Worm (Caenorhabditis elegans) whole organism, late embryonic: Measurements from ENCODE around the gene lig-4.

Experiments used
- C38D4.7 ChIP-seq: fragments of 200-800 bp; sonication (Bioruptor generic); optimal IDR thresholded peaks from 2 replicates; lab custom pipeline; 2018; ENCODE audit warnings: mild to moderate bottlenecking, missing genetic modification characterization, moderate library complexity, missing compliant biosample characterization
- K02D7.2 ChIP-seq: sonication (generic microtip); optimal IDR thresholded peaks from 2 replicates; lab custom pipeline; 2017; ENCODE audit warnings: mild to moderate bottlenecking, missing genetic modification characterization, missing compliant biosample characterization
- T23F11.4 ChIP-seq: fragments of 200-800 bp; sonication (Bioruptor generic); optimal IDR thresholded peaks from 2 replicates; lab custom pipeline; 2018; ENCODE audit warnings: mild to moderate bottlenecking, missing genetic modification characterization, missing compliant biosample characterization
- Y22D7AL.16 ChIP-seq: sonication (generic microtip); optimal IDR thresholded peaks from 2 replicates; lab custom pipeline; 2016; ENCODE audit warnings: missing genetic modification characterization, missing compliant biosample characterization
- ama-1 ChIP-seq: fragments of 150-350 bp; optimal IDR thresholded peaks from 2 replicates; lab custom pipeline; 2014
- ceh-14 ChIP-seq: sonication (generic microtip); optimal IDR thresholded peaks from 2 replicates; lab custom pipeline; 2016; ENCODE audit warnings: missing genotype, missing genetic modification characterization, missing compliant biosample characterization
- ceh-19 ChIP-seq: fragments of 200-800 bp; sonication (Bioruptor generic); optimal IDR thresholded peaks from 2 replicates; lab custom pipeline; 2018; ENCODE audit warnings: mild to moderate bottlenecking, missing genetic modification characterization, missing compliant biosample characterization
- ceh-22 ChIP-seq: sonication (generic microtip); optimal IDR thresholded peaks from 2 replicates; lab custom pipeline; 2017; ENCODE audit warnings: missing biosample characterization, missing genetic modification characterization
- ceh-24 ChIP-seq: sonication (generic microtip); optimal IDR thresholded peaks from 2 replicates; lab custom pipeline; 2016; ENCODE audit warnings: mild to moderate bottlenecking, missing genetic modification characterization, missing compliant biosample characterization
- ceh-31 ChIP-seq: sonication (generic microtip); optimal IDR thresholded peaks from 2 replicates; lab custom pipeline; 2016; ENCODE audit warnings: missing genetic modification characterization, missing compliant biosample characterization
- dmd-4 ChIP-seq: sonication (generic microtip); optimal IDR thresholded peaks from 2 replicates; lab custom pipeline; 2016; ENCODE audit warnings: borderline replicate concordance, missing genetic modification characterization, missing compliant biosample characterization
- dve-1 ChIP-seq: sonication (generic microtip); optimal IDR thresholded peaks from 2 replicates; lab custom pipeline; 2017; ENCODE audit warnings: antibody characterized with exemption, mild to moderate bottlenecking, missing genetic modification characterization, missing compliant biosample characterization
- elt-4 ChIP-seq: sonication (generic microtip); optimal IDR thresholded peaks from 2 replicates; lab custom pipeline; 2016; ENCODE audit warnings: missing genetic modification characterization, missing compliant biosample characterization
- eyg-1 ChIP-seq: sonication (generic microtip); optimal IDR thresholded peaks from 2 replicates; lab custom pipeline; 2016; ENCODE audit warnings: missing genotype, missing genetic modification characterization, missing compliant biosample characterization
- fax-1 ChIP-seq: sonication (generic microtip); optimal IDR thresholded peaks from 2 replicates; lab custom pipeline; 2016; ENCODE audit warnings: missing genotype, missing genetic modification characterization, missing compliant biosample characterization
- hlh-6 ChIP-seq: sonication (generic microtip); optimal IDR thresholded peaks from 2 replicates; lab custom pipeline; 2016; ENCODE audit warnings: missing genotype, missing genetic modification characterization, missing compliant biosample characterization
- hlh-8 ChIP-seq: sonication (generic microtip); optimal IDR thresholded peaks from 2 replicates; lab custom pipeline; 2016; ENCODE audit warnings: missing genotype, missing genetic modification characterization, missing compliant biosample characterization
- lim-6 ChIP-seq: sonication (generic microtip); optimal IDR thresholded peaks from 2 replicates; lab custom pipeline; 2016; ENCODE audit warnings: missing genetic modification characterization, missing compliant biosample characterization
- madf-2 ChIP-seq: sonication (generic microtip); optimal IDR thresholded peaks from 2 replicates; lab custom pipeline; 2017; ENCODE audit warnings: missing genetic modification characterization, missing compliant biosample characterization
- mec-3 ChIP-seq: sonication (generic microtip); optimal IDR thresholded peaks from 2 replicates; lab custom pipeline; 2016; ENCODE audit warnings: borderline replicate concordance, missing genetic modification characterization, missing compliant biosample characterization
- nfya-1 ChIP-seq: sonication (generic microtip); optimal IDR thresholded peaks from 2 replicates; lab custom pipeline; 2017; ENCODE audit warnings: missing genetic modification characterization, mild to moderate bottlenecking, missing compliant biosample characterization, antibody characterized with exemption, moderate library complexity
- nhr-11 ChIP-seq: fragments of 150-350 bp; optimal IDR thresholded peaks from 2 replicates; lab custom pipeline; 2014; ENCODE audit warnings: missing biosample characterization, missing genetic modification characterization
- nhr-232 ChIP-seq: sonication (generic microtip); optimal IDR thresholded peaks from 2 replicates; lab custom pipeline; 2016; ENCODE audit warnings: missing genetic modification characterization, missing compliant biosample characterization
- odd-2 ChIP-seq: sonication (generic microtip); optimal IDR thresholded peaks from 2 replicates; lab custom pipeline; 2017; ENCODE audit warnings: antibody characterized with exemption, mild to moderate bottlenecking, missing genetic modification characterization, missing compliant biosample characterization
- pag-3 ChIP-seq: sonication (generic microtip); optimal IDR thresholded peaks from 2 replicates; lab custom pipeline; 2016; ENCODE audit warnings: missing compliant biosample characterization, missing genetic modification characterization, borderline replicate concordance
- pax-1 ChIP-seq: fragments of 150-350 bp; optimal IDR thresholded peaks from 2 replicates; lab custom pipeline; 2014; ENCODE audit warnings: missing biosample characterization, missing genetic modification characterization
- pha-2 ChIP-seq: sonication (generic microtip); optimal IDR thresholded peaks from 2 replicates; lab custom pipeline; 2017; ENCODE audit warnings: mild to moderate bottlenecking, missing genetic modification characterization, missing compliant biosample characterization
- pha-4 ChIP-seq: fragments of 150-350 bp; optimal IDR thresholded peaks from 2 replicates; lab custom pipeline; 2018; ENCODE audit warnings: missing biosample characterization, missing genetic modification reagents, missing genetic modification characterization
- pqm-1 ChIP-seq: sonication (generic microtip); optimal IDR thresholded peaks from 2 replicates; lab custom pipeline; 2016; ENCODE audit warnings: missing genetic modification characterization, missing compliant biosample characterization
- ref-2 ChIP-seq: sonication (generic microtip); optimal IDR thresholded peaks from 2 replicates; lab custom pipeline; 2016; ENCODE audit warnings: missing genetic modification characterization, missing compliant biosample characterization
- rnt-1 ChIP-seq: sonication (generic microtip); optimal IDR thresholded peaks from 2 replicates; lab custom pipeline; 2016; ENCODE audit warnings: missing genetic modification characterization, missing compliant biosample characterization
- sox-4 ChIP-seq: sonication (generic microtip); optimal IDR thresholded peaks from 2 replicates; lab custom pipeline; 2017; ENCODE audit warnings: mild to moderate bottlenecking, missing genetic modification characterization, inconsistent platforms, missing compliant biosample characterization
- tbx-7 ChIP-seq: sonication (generic microtip); optimal IDR thresholded peaks from 2 replicates; lab custom pipeline; 2016; ENCODE audit warnings: missing genotype, missing genetic modification characterization, missing compliant biosample characterization
- ttx-3 ChIP-seq: sonication (generic microtip); optimal IDR thresholded peaks from 2 replicates; lab custom pipeline; 2016; ENCODE audit warnings: missing genetic modification reagents, missing genetic modification characterization, missing compliant biosample characterization
- unc-3 ChIP-seq, 2 experiments: fragments of 200-800 bp in 1 of 2; sonication (Bioruptor generic) in 1 of 2; sonication (generic microtip) in 1 of 2; conservative IDR thresholded peaks in 1 of 2; optimal IDR thresholded peaks in 1 of 2; 2 replicates each; pipeline versions ENCODE4 v1.3.6 to Lab custom; 2016 to 2022; ENCODE audit warnings: missing compliant biosample characterization in 2 of 2, missing genetic modification characterization in 2 of 2, missing genetic modification reagents in 1 of 2
- unc-55 ChIP-seq: sonication (generic microtip); optimal IDR thresholded peaks from 2 replicates; lab custom pipeline; 2017; ENCODE audit warnings: missing biosample characterization, missing genetic modification reagents, missing genetic modification characterization
- zip-5 ChIP-seq: sonication (generic microtip); optimal IDR thresholded peaks from 2 replicates; lab custom pipeline; 2016; ENCODE audit warnings: missing genetic modification characterization, missing compliant biosample characterization

The lig-4 gene

ce11 chrIII:7489055-7489534 is 32.2 kb upstream of the lig-4 start, which contains the start of gene mup-4:
Gene mup-4, minus strand, starts transcription at chrIII:7489105.
- TF ChIP-seq tbx-7 (tag; lab: Kevin White, UChicago) (no peak), nfya-1 (peak; percentile 18)

- TF ChIP-seq dmd-4 (tag; lab: Kevin White, UChicago) (no peak), ref-2 (peak; percentile 33)
- TF ChIP-seq, all 69 proteins: peak for 1
Observed at ce11 chrIII:7490061-7490460, 31.2 kb upstream of the lig-4 start.

ce11 chrIII:7491931-7492330 is 29.3 kb upstream of the lig-4 start:
- TF ChIP-seq pax-1: no peak
- TF ChIP-seq, all 69 proteins: peak for 0

- TF ChIP-seq nhr-232 (tag; lab: Kevin White, UChicago): no peak
- TF ChIP-seq lim-6: no peak
- TF ChIP-seq K02D7.2 (tag; lab: Kevin White, UChicago): no peak
- TF ChIP-seq unc-55 (GFP tag; lab: Kevin White, UChicago): no peak
- TF ChIP-seq ama-1 (lab: Kevin White, UChicago): peak; percentile 51
- TF ChIP-seq unc-3 (GFP tag; conservative IDR thresholded peaks at IDR 0.05; lab: Robert Waterston, UW): no peak
- TF ChIP-seq unc-3 (tag; optimal IDR thresholded peaks at IDR 0.05; lab: Kevin White, UChicago): no peak
Observed at ce11 chrIII:7494850-7495314, 26.4 kb upstream of the lig-4 start.

ce11 chrIII:7495616-7496146 is 25.6 kb upstream of the lig-4 start:
- no peak for TF ChIP-seq C38D4.7 (GFP tag; lab: Kevin White, UChicago)
- no peak for TF ChIP-seq zip-5 (tag; lab: Kevin White, UChicago)
- no peak for TF ChIP-seq pha-4 (tag; lab: Kevin White, UChicago)
- TF ChIP-seq pha-2 (tag; lab: Kevin White, UChicago): no peak

ce11 chrIII:7497782-7498266 is 23.4 kb upstream of the lig-4 start, which contains the start of gene cgh-1:
Gene cgh-1, minus strand, starts transcription at chrIII:7497832.
- TF ChIP-seq ceh-19 (GFP tag; lab: Kevin White, UChicago) (no peak), pha-4 (tag; lab: Kevin White, UChicago) (no peak), dve-1 (no peak), rnt-1 (tag; lab: Kevin White, UChicago) (no peak), sox-4 (tag; lab: Kevin White, UChicago) (no peak), pag-3 (tag; lab: Kevin White, UChicago) (no peak), hlh-8 (no peak), hlh-6 (no peak)

- TF ChIP-seq Y22D7AL.16 (tag; lab: Kevin White, UChicago) (no peak), rnt-1 (tag; lab: Kevin White, UChicago) (peak; percentile 67), ceh-14 (peak; percentile 50), nhr-11 (tag; lab: Kevin White, UChicago) (no peak), ceh-19 (GFP tag; lab: Kevin White, UChicago) (peak; percentile 25), fax-1 (tag; lab: Kevin White, UChicago) (no peak), ceh-22 (tag; lab: Kevin White, UChicago) (no peak), hlh-6 (no peak), nhr-232 (tag; lab: Kevin White, UChicago) (no peak), pax-1 (no peak), elt-4 (no peak), pqm-1 (no peak), tbx-7 (tag; lab: Kevin White, UChicago) (no peak), ttx-3 (no peak), dmd-4 (tag; lab: Kevin White, UChicago) (no peak), ceh-31 (peak; percentile 69), T23F11.4 (GFP tag; lab: Kevin White, UChicago) (peak; percentile 16), odd-2 (tag; lab: Kevin White, UChicago) (no peak), eyg-1 (tag; lab: Kevin White, UChicago) (no peak), dve-1 (peak; percentile 81), madf-2 (tag; lab: Kevin White, UChicago) (no peak), ceh-24 (no peak), pha-2 (tag; lab: Kevin White, UChicago) (no peak), pha-4 (tag; lab: Kevin White, UChicago) (no peak), C38D4.7 (GFP tag; lab: Kevin White, UChicago) (no peak), ama-1 (lab: Kevin White, UChicago) (no peak), unc-3 (GFP tag; conservative IDR thresholded peaks at IDR 0.05; lab: Robert Waterston, UW) (no peak), unc-3 (tag; optimal IDR thresholded peaks at IDR 0.05; lab: Kevin White, UChicago) (no peak), mec-3 (tag; lab: Kevin White, UChicago) (no peak), unc-55 (GFP tag; lab: Kevin White, UChicago) (peak; percentile 71)
Observed at ce11 chrIII:7498346-7498745, 22.9 kb upstream of the lig-4 start.
